Fruit fly (Drosophila melanogaster) whole organism, embryonic: ENCODE measurements around the gene CG31816.

Experiments
- BtbVII ChIP-seq: fragments of 200-800 bp; sonication (Bioruptor generic); optimal IDR thresholded peaks from 3 replicates; lab custom pipeline; 2017; ENCODE audit warnings: missing biosample characterization, mild to moderate bottlenecking, missing genetic modification characterization
- CG10209 ChIP-seq: fragments of 200-800 bp; sonication (Bioruptor generic); optimal IDR thresholded peaks from 3 replicates; lab custom pipeline; 2017; ENCODE audit warnings: missing biosample characterization, mild to moderate bottlenecking, missing genetic modification characterization, missing genetic modification reagents
- CG10543 ChIP-seq: fragments of 200-800 bp; sonication (Bioruptor generic); optimal IDR thresholded peaks from 3 replicates; lab custom pipeline; 2017; ENCODE audit warnings: missing biosample characterization, mild to moderate bottlenecking, missing genetic modification characterization, moderate library complexity
- CG10654 ChIP-seq: fragments of 200-800 bp; sonication (Bioruptor generic); optimal IDR thresholded peaks from 2 replicates; lab custom pipeline; 2016; ENCODE audit warnings: missing biosample characterization, missing genetic modification characterization
- CG12942 ChIP-seq: fragments of 200-800 bp; sonication (Bioruptor generic); optimal IDR thresholded peaks from 3 replicates; lab custom pipeline; 2016; ENCODE audit warnings: missing biosample characterization, missing genetic modification characterization
- CG14014 ChIP-seq: fragments of 200-800 bp; sonication (Bioruptor generic); IDR thresholded peaks from 2 replicates; pipeline ENCODE4 v1.3.6; 2022; ENCODE audit warnings: missing biosample characterization, missing genetic modification characterization
- CG14050 ChIP-seq: fragments of 200-800 bp; sonication (Bioruptor generic); IDR thresholded peaks from 3 replicates; pipeline ENCODE4 v1.3.6; 2022; ENCODE audit warnings: missing biosample characterization, missing genetic modification characterization
- CG14441 ChIP-seq: fragments of 200-800 bp; sonication (Bioruptor generic); IDR thresholded peaks from 2 replicates; pipeline ENCODE4 v1.3.6; 2022; ENCODE audit warnings: missing biosample characterization, missing genetic modification characterization
- CG14860 ChIP-seq: fragments of 200-800 bp; sonication (Bioruptor generic); IDR thresholded peaks from 3 replicates; pipeline ENCODE4 v1.3.6; 2022; ENCODE audit warnings: missing biosample characterization, missing genetic modification characterization; ENCODE audit not compliant: partially characterized antibody
- CG18476 ChIP-seq: fragments of 200-800 bp; sonication (Bioruptor generic); optimal IDR thresholded peaks from 2 replicates; lab custom pipeline; 2016; ENCODE audit warnings: missing biosample characterization, mild to moderate bottlenecking, missing genetic modification characterization
- CG18619 ChIP-seq: fragments of 200-800 bp; sonication (Bioruptor generic); optimal IDR thresholded peaks from 3 replicates; lab custom pipeline; 2017; ENCODE audit warnings: missing biosample characterization, mild to moderate bottlenecking, missing genetic modification characterization
- CG18764 ChIP-seq: fragments of 200-800 bp; sonication (Bioruptor generic); optimal IDR thresholded peaks from 3 replicates; lab custom pipeline; 2016; ENCODE audit warnings: missing biosample characterization, missing genetic modification characterization
- CG2678 ChIP-seq: fragments of 200-800 bp; sonication (Bioruptor generic); optimal IDR thresholded peaks from 3 replicates; lab custom pipeline; 2019; ENCODE audit warnings: missing biosample characterization, mild to moderate bottlenecking, missing genetic modification characterization, moderate library complexity
- CG2875 ChIP-seq: fragments of 200-800 bp; sonication (Bioruptor generic); optimal IDR thresholded peaks from 2 replicates; lab custom pipeline; 2017; ENCODE audit warnings: missing biosample characterization, mild to moderate bottlenecking, missing genetic modification characterization, missing genetic modification reagents
- CG30403 ChIP-seq: fragments of 200-800 bp; sonication (Bioruptor generic); optimal IDR thresholded peaks from 3 replicates; lab custom pipeline; 2016; ENCODE audit warnings: missing biosample characterization, missing genetic modification characterization
- CG31224 ChIP-seq: fragments of 200-800 bp; sonication (Bioruptor generic); IDR thresholded peaks from 2 replicates; pipeline ENCODE4 v1.3.6; 2022; ENCODE audit warnings: missing biosample characterization, missing genetic modification characterization
- CG31441 ChIP-seq: fragments of 200-800 bp; sonication (Bioruptor generic); IDR thresholded peaks from 2 replicates; pipeline ENCODE4 v1.3.6; 2022; ENCODE audit warnings: missing biosample characterization, missing genetic modification characterization
- CG4328 ChIP-seq: fragments of 200-800 bp; sonication (Bioruptor generic); optimal IDR thresholded peaks from 3 replicates; lab custom pipeline; 2017; ENCODE audit warnings: missing biosample characterization, missing genetic modification reagents, missing genetic modification characterization
- CG4820 ChIP-seq: fragments of 200-800 bp; sonication (Bioruptor generic); optimal IDR thresholded peaks from 3 replicates; lab custom pipeline; 2016; ENCODE audit warnings: missing biosample characterization, missing genetic modification characterization
- CG4854 ChIP-seq: fragments of 200-800 bp; sonication (Bioruptor generic); optimal IDR thresholded peaks from 2 replicates; lab custom pipeline; 2016; ENCODE audit warnings: missing biosample characterization, missing genetic modification characterization, inconsistent platforms
- CG7928 ChIP-seq: fragments of 200-800 bp; sonication (Bioruptor generic); optimal IDR thresholded peaks from 2 replicates; lab custom pipeline; 2017; ENCODE audit warnings: missing biosample characterization, mild to moderate bottlenecking, missing genetic modification characterization
- CG8478 ChIP-seq: fragments of >200 bp; optimal IDR thresholded peaks from 2 replicates; lab custom pipeline; 2018
- CG8765 ChIP-seq: fragments of 200-800 bp; sonication (Bioruptor generic); IDR thresholded peaks from 2 replicates; pipeline ENCODE4 v1.3.6; 2022; ENCODE audit warnings: missing biosample characterization, missing genetic modification characterization
- CG9437 ChIP-seq: fragments of 200-800 bp; sonication (Bioruptor generic); optimal IDR thresholded peaks from 2 replicates; lab custom pipeline; 2018; ENCODE audit warnings: missing biosample characterization, mild to moderate bottlenecking, missing genetic modification characterization
- Fer3 ChIP-seq: fragments of 200-800 bp; sonication (Bioruptor generic); optimal IDR thresholded peaks from 2 replicates; lab custom pipeline; 2018; ENCODE audit warnings: missing biosample characterization, mild to moderate bottlenecking, missing genetic modification characterization, moderate library complexity
- HLH3B ChIP-seq: fragments of 200-800 bp; sonication (Bioruptor generic); IDR thresholded peaks from 2 replicates; pipeline ENCODE4 v1.3.6; 2022; ENCODE audit warnings: missing biosample characterization, missing genetic modification characterization
- Jarid2 ChIP-seq: fragments of 200-800 bp; sonication (Bioruptor generic); optimal IDR thresholded peaks from 3 replicates; lab custom pipeline; 2017; ENCODE audit warnings: mild to moderate bottlenecking, missing biosample characterization, missing genetic modification reagents, missing genetic modification characterization
- MTF-1 ChIP-seq: fragments of 200-800 bp; sonication (Bioruptor generic); optimal IDR thresholded peaks from 2 replicates; lab custom pipeline; 2018; ENCODE audit warnings: missing biosample characterization, mild to moderate bottlenecking, missing genetic modification characterization, borderline replicate concordance
- Med ChIP-seq: fragments of 200-800 bp; sonication (Bioruptor generic); peaks from one replicate; lab custom pipeline; 2016; ENCODE audit warnings: missing biosample characterization, missing genetic modification characterization, mild to moderate bottlenecking, inconsistent platforms, moderate library complexity
- Oli ChIP-seq: fragments of 200-800 bp; sonication (Bioruptor generic); optimal IDR thresholded peaks from 2 replicates; lab custom pipeline; 2018; ENCODE audit warnings: missing biosample characterization, mild to moderate bottlenecking, missing genetic modification characterization, moderate library complexity
- Poxn ChIP-seq: fragments of 200-800 bp; sonication (Bioruptor generic); IDR thresholded peaks from 2 replicates; pipeline ENCODE4 v1.3.6; 2022; ENCODE audit warnings: missing biosample characterization, missing genetic modification characterization
- Ptx1 ChIP-seq: fragments of 200-800 bp; sonication (Bioruptor generic); IDR thresholded peaks from 2 replicates; pipeline ENCODE4 v1.3.6; 2022; ENCODE audit warnings: missing biosample characterization, missing genetic modification characterization
- Sox102F ChIP-seq: fragments of 200-800 bp; sonication (Bioruptor generic); optimal IDR thresholded peaks from 2 replicates; lab custom pipeline; 2018; ENCODE audit warnings: missing biosample characterization, mild to moderate bottlenecking, missing genetic modification characterization, moderate library complexity
- Stat92E ChIP-seq, 3 experiments: fragments of >200 bp in 2 of 3; fragments of 200-800 bp in 1 of 3; sonication (Bioruptor generic) in 1 of 3; optimal IDR thresholded peaks; 2 replicates each; lab custom pipeline; 2017 to 2019; ENCODE audit warnings: missing biosample characterization in 3 of 3, missing genetic modification characterization in 3 of 3, mild to moderate bottlenecking in 1 of 3, moderate library complexity in 1 of 3
- ap ChIP-seq: fragments of 200-800 bp; sonication (Bioruptor generic); IDR thresholded peaks from 2 replicates; pipeline ENCODE4 v1.3.6; 2022; ENCODE audit warnings: missing biosample characterization, missing genetic modification characterization
- cg ChIP-seq: fragments of 200-800 bp; sonication (Bioruptor generic); optimal IDR thresholded peaks from 3 replicates; lab custom pipeline; 2019; ENCODE audit warnings: missing biosample characterization, mild to moderate bottlenecking, missing genetic modification characterization, moderate library complexity
- dmrt99B ChIP-seq: fragments of 200-800 bp; sonication (Bioruptor generic); optimal IDR thresholded peaks from 2 replicates; lab custom pipeline; 2018; ENCODE audit warnings: missing biosample characterization, mild to moderate bottlenecking, missing genetic modification characterization, moderate library complexity
- fru ChIP-seq: fragments of >200 bp; optimal IDR thresholded peaks from 2 replicates; lab custom pipeline; 2017
- gcm2 ChIP-seq: fragments of 200-800 bp; sonication (Bioruptor generic); optimal IDR thresholded peaks from 2 replicates; lab custom pipeline; 2016; ENCODE audit warnings: missing biosample characterization, missing genetic modification characterization
- gem ChIP-seq: fragments of 200-800 bp; sonication (Bioruptor generic); optimal IDR thresholded peaks from 2 replicates; lab custom pipeline; 2019; ENCODE audit warnings: missing biosample characterization, mild to moderate bottlenecking, missing genetic modification characterization, moderate library complexity
- insv ChIP-seq, 2 experiments: fragments of 200-800 bp; sonication (Bioruptor generic); optimal IDR thresholded peaks; 3 replicates each; lab custom pipeline; 2016 to 2018; ENCODE audit warnings: missing biosample characterization in 2 of 2, missing genetic modification characterization in 2 of 2
- ken ChIP-seq: fragments of 200-800 bp; sonication (Bioruptor generic); IDR thresholded peaks from 3 replicates; pipeline ENCODE4 v1.3.6; 2022; ENCODE audit warnings: missing biosample characterization, missing genetic modification characterization
- rib ChIP-seq: fragments of 200-800 bp; sonication (Bioruptor generic); IDR thresholded peaks from 2 replicates; pipeline ENCODE4 v1.3.6; 2022; ENCODE audit warnings: missing biosample characterization, missing genetic modification characterization
- sd ChIP-seq: fragments of 200-800 bp; sonication (Bioruptor generic); optimal IDR thresholded peaks from 3 replicates; lab custom pipeline; 2018; ENCODE audit warnings: missing biosample characterization, mild to moderate bottlenecking, missing genetic modification characterization, moderate library complexity
- sens ChIP-seq: fragments of 200-800 bp; sonication (Bioruptor generic); peaks from one replicate; lab custom pipeline; 2016; ENCODE audit warnings: missing biosample characterization, missing genetic modification characterization
- sens-2 ChIP-seq: fragments of 200-800 bp; sonication (Bioruptor generic); IDR thresholded peaks from 2 replicates; pipeline ENCODE4 v1.3.6; 2022; ENCODE audit warnings: missing biosample characterization, missing genetic modification characterization
- sob ChIP-seq: fragments of 200-800 bp; sonication (Bioruptor generic); IDR thresholded peaks from 2 replicates; pipeline ENCODE4 v1.3.6; 2022; ENCODE audit warnings: missing biosample characterization, missing genetic modification characterization
- sqz ChIP-seq: fragments of 200-800 bp; sonication (Bioruptor generic); optimal IDR thresholded peaks from 3 replicates; lab custom pipeline; 2018; ENCODE audit warnings: missing biosample characterization, mild to moderate bottlenecking, missing genetic modification characterization
- tin ChIP-seq: fragments of 200-800 bp; sonication (Bioruptor generic); optimal IDR thresholded peaks from 3 replicates; lab custom pipeline; 2016; ENCODE audit warnings: missing biosample characterization, missing genetic modification characterization
- vnd ChIP-seq: fragments of 200-800 bp; sonication (Bioruptor generic); IDR thresholded peaks from 3 replicates; pipeline ENCODE4 v1.3.6; 2022; ENCODE audit warnings: missing biosample characterization, missing genetic modification characterization; ENCODE audit not compliant: partially characterized antibody
- wor ChIP-seq: fragments of 200-800 bp; sonication (Bioruptor generic); IDR thresholded peaks from 2 replicates; pipeline ENCODE4 v1.3.6; 2022; ENCODE audit warnings: missing biosample characterization, missing genetic modification characterization

The CG31816 gene

DNA sequence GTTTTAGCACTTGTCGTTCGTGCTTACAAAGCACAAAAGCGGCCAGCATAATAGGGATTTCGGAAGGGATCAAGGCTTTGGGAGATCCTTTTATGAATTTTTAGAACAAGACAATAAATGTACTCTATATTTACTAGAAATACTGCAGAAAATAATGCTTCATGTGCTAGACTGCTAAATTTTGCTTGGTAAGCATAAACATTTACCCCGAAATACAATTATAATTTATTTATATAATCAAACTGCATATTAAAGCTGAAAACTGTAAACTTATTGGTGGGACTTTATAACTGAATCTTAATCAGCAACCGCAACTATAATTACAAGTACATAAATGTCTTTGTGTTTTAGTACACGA, 12.0 kb upstream of the CG31816 start:
- TF ChIP-seq gcm2 (GFP tag; lab: Kevin White, UChicago) = no peak
- no peak for TF ChIP-seq Ptx1 (GFP tag; lab: Robert Waterston, UW)
- TF ChIP-seq CG4820 (GFP tag; lab: Kevin White, UChicago) = no peak
- no peak for TF ChIP-seq insv (GFP tag; optimal IDR thresholded peaks at IDR 0.05; lab: Kevin White, UChicago)
- TF ChIP-seq CG14050 (GFP tag; lab: Robert Waterston, UW) = no peak
- no peak for TF ChIP-seq BtbVII
- no peak for TF ChIP-seq CG18476 (GFP tag; lab: Kevin White, UChicago)
- TF ChIP-seq CG14860 (GFP tag; lab: Robert Waterston, UW) = no peak
- no peak for TF ChIP-seq vnd (GFP tag; lab: Robert Waterston, UW)
- no peak for TF ChIP-seq rib (GFP tag; lab: Robert Waterston, UW)
- no peak for TF ChIP-seq Poxn (GFP tag; lab: Robert Waterston, UW)
- no peak for TF ChIP-seq Fer3
- TF ChIP-seq sens (GFP tag; lab: Kevin White, UChicago) = no peak
- TF ChIP-seq CG18764 (GFP tag; lab: Kevin White, UChicago) = no peak

DNA sequence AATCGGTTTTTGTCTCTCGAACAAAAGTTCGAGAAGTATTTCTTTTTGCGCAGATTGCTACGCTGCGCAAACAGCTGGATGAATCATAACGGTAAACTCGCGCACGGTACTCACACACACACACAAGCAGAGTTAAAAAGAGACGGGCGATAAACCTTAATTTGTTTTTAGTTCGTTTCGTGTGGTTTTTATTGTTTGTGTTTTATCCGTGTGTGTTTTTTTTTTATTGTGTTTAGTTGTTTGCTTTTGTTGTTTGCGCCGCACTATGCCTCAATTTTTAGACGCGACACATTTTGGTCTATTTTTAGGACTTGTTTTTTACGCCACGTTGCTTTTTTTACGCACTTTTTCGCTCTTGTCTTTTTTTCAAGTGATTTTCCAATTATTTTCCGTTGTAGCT, 11.5 kb upstream of the CG31816 start:
- TF ChIP-seq MTF-1 (GFP tag; lab: Kevin White, UChicago) (peak; percentile 48), CG8478 (lab: Kevin White, UChicago) (no peak), CG14014 (GFP tag; lab: Robert Waterston, UW) (peak; percentile 26; the same call in 1 of the 2 replicates), CG4854 (GFP tag; lab: Kevin White, UChicago) (no peak), CG10209 (GFP tag; lab: Kevin White, UChicago) (no peak), CG18619 (peak; percentile 20), dmrt99B (tag; lab: Kevin White, UChicago) (peak; percentile 25), CG8765 (GFP tag; lab: Robert Waterston, UW) (no peak), tin (GFP tag; lab: Kevin White, UChicago) (no peak), cg (GFP tag; lab: Kevin White, UChicago) (peak; percentile 48), CG14441 (GFP tag; lab: Robert Waterston, UW) (peak; percentile 35; the same call in 1 of the 2 replicates), CG2678 (tag; lab: Kevin White, UChicago) (peak; percentile 29), wor (GFP tag; lab: Robert Waterston, UW) (no peak), Jarid2 (GFP tag; lab: Kevin White, UChicago) (peak; percentile 5), sens-2 (no peak), sqz (GFP tag; lab: Kevin White, UChicago) (peak; percentile 22), CG10543 (GFP tag; lab: Kevin White, UChicago) (peak; percentile 5), Med (peak; percentile 61), CG31224 (GFP tag; lab: Robert Waterston, UW) (peak; percentile 31; the same call in 1 of the 2 replicates), Sox102F (peak; percentile 19), Oli (tag; lab: Kevin White, UChicago) (no peak), gem (tag; lab: Kevin White, UChicago) (peak; percentile 1), sob (GFP tag; lab: Robert Waterston, UW) (peak; percentile 18; the same call in 1 of the 2 replicates), sd (tag; lab: Kevin White, UChicago) (peak; percentile 24), fru (lab: Kevin White, UChicago) (no peak), HLH3B (GFP tag; lab: Robert Waterston, UW) (peak; percentile 34; the same call in 1 of the 2 replicates), CG30403 (GFP tag; lab: Kevin White, UChicago) (no peak), Stat92E (GFP tag; optimal IDR thresholded peaks at IDR 0.05; lab: Kevin White, UChicago) (peak in 1 of 3 experiments; percentile 24), CG12942 (GFP tag; lab: Kevin White, UChicago) (no peak), CG10654 (GFP tag; lab: Kevin White, UChicago) (no peak), CG2875 (GFP tag; lab: Kevin White, UChicago) (peak; percentile 18), ap (GFP tag; lab: Robert Waterston, UW) (0 out of 2 replicates have a peak, but pooled peaks have one; percentile 3), ken (GFP tag; lab: Robert Waterston, UW) (0 out of 3 replicates have a peak, but pooled peaks have one; percentile 27), CG7928 (GFP tag; lab: Kevin White, UChicago) (no peak), CG31441 (no peak), CG9437 (no peak), CG4328 (GFP tag; lab: Kevin White, UChicago) (no peak)
